Fruit fly (Drosophila melanogaster): ENCODE results near the gene CG1532.
A peak's percentile ranks its signal among the peaks of the same experiment; 100 is the strongest.

The CG1532 gene

DNA sequence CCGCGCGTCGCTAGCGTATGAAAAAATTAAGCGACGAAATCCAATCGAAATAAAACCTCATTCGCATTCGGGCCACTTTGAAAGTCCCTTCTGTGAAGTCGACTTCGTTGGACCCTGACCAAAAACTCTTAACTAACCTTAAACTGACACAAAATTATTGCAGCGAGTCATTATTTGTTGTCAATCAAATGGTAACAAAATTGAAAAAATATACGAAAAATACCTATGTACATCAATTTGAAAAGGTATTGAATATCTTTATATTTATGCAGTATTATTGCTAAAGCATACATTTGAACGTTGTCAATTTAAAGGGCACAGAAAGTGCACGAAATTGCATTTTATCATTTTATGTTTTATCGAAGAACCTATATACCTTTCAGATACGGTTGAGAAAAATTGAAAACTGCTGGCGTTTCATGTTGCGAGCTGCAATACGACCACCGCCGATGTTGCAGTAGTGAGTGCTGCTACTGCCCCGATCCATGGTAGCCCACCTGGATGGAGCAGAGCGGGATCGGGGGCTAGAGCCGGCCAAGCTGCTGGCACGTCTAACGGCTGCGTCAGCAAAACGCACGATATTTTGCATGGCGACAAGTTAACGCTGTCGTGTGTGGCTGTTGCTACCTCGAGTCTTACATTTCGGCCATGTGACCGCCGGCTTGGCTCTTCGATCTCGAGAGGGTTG, 45.6 kb upstream of the CG1532 start (continued):
- TF ChIP-seq acj6 (GFP tag; optimal IDR thresholded peaks at IDR 0.05) = peak; percentile 56
- TF ChIP-seq CG11902 (GFP tag; optimal IDR thresholded peaks at IDR 0.05) = no peak
- peak; percentile 49 for TF ChIP-seq CG34406 (GFP tag; optimal IDR thresholded peaks at IDR 0.05)
- peak; percentile 75 for TF ChIP-seq CG4318 (GFP tag; optimal IDR thresholded peaks at IDR 0.05)
- peak; percentile 53 for TF ChIP-seq dac (GFP tag; optimal IDR thresholded peaks at IDR 0.05)
- TF ChIP-seq CG9139 (GFP tag; optimal IDR thresholded peaks at IDR 0.05) = no peak
- peak; percentile 67 for TF ChIP-seq pdm3 (GFP tag; optimal IDR thresholded peaks at IDR 0.05)
- TF ChIP-seq Hr4 (GFP tag; optimal IDR thresholded peaks at IDR 0.05) = peak; percentile 79
- no peak for TF ChIP-seq CG6808 (GFP tag; optimal IDR thresholded peaks at IDR 0.05)
- TF ChIP-seq Met (GFP tag; optimal IDR thresholded peaks at IDR 0.05) = peak; percentile 64
- TF ChIP-seq Ets96B (tag; optimal IDR thresholded peaks at IDR 0.05) = peak; percentile 35
- peak; percentile 68 for TF ChIP-seq CG6276 (GFP tag; optimal IDR thresholded peaks at IDR 0.05)
- peak; percentile 24 for TF ChIP-seq cyc (GFP tag; optimal IDR thresholded peaks at IDR 0.05)
- TF ChIP-seq salr (GFP tag; optimal IDR thresholded peaks at IDR 0.05) = peak in 1 of 2 experiments; percentile 41
- TF ChIP-seq esn (GFP tag; optimal IDR thresholded peaks at IDR 0.05) = peak; percentile 55
- peak; percentile 53 for TF ChIP-seq CG3919 (GFP tag; optimal IDR thresholded peaks at IDR 0.05)
- peak; percentile 47 for TF ChIP-seq CG10669 (GFP tag; optimal IDR thresholded peaks at IDR 0.05)
- TF ChIP-seq Sox14 (GFP tag; optimal IDR thresholded peaks at IDR 0.05) = peak; percentile 60
- TF ChIP-seq CG16779 (tag; optimal IDR thresholded peaks at IDR 0.05) = peak; percentile 8

DNA sequence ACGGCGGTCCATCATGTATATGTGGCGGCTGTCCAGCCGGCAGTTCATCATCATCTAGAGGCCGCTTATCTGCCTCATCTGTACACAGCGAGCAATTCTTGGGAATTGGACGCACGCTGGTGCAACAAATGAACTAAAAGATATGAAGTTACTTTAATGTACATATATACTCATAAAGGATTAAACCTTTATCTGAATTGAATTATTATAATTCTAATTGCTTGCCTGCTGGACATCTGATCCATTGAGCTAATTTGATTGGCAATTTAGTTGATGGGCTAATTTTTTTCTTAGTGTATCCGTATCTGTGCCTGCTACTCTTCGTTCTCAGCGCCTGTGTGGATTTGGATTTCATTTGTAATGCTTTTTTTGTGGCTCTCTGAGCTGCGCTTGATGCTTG, 44.8 kb upstream of the CG1532 start:
- TF ChIP-seq CG6792 (GFP tag; optimal IDR thresholded peaks at IDR 0.05) (peak; percentile 86), achi (GFP tag; optimal IDR thresholded peaks at IDR 0.05) (peak; percentile 86), dac (GFP tag; optimal IDR thresholded peaks at IDR 0.05) (peak; percentile 82), Smox (GFP tag; optimal IDR thresholded peaks at IDR 0.05) (peak; percentile 84), CG31627 (GFP tag; optimal IDR thresholded peaks at IDR 0.05) (peak; percentile 80), CG32006 (GFP tag; optimal IDR thresholded peaks at IDR 0.05) (peak; percentile 94), Sox15 (GFP tag; optimal IDR thresholded peaks at IDR 0.05) (peak; percentile 62), CG16779 (tag; optimal IDR thresholded peaks at IDR 0.05) (peak; percentile 81), pdm3 (GFP tag; optimal IDR thresholded peaks at IDR 0.05) (peak; percentile 90), Ets21C (GFP tag; optimal IDR thresholded peaks at IDR 0.05) (peak; percentile 68), CG3919 (GFP tag; optimal IDR thresholded peaks at IDR 0.05) (peak; percentile 87), CG8119 (GFP tag; IDR thresholded peaks at IDR 0.05) (peak; percentile 92), Met (GFP tag; optimal IDR thresholded peaks at IDR 0.05) (peak; percentile 85), Blimp-1 (GFP tag; optimal IDR thresholded peaks at IDR 0.05) (peak; percentile 53), CG34406 (GFP tag; optimal IDR thresholded peaks at IDR 0.05) (peak; percentile 82), Hr39 (GFP tag; optimal IDR thresholded peaks at IDR 0.05) (peak; percentile 80), CG3032 (tag; optimal IDR thresholded peaks at IDR 0.05) (peak; percentile 87), CG15336 (GFP tag; IDR thresholded peaks at IDR 0.05) (peak; percentile 92), Sox102F (GFP tag; optimal IDR thresholded peaks at IDR 0.05) (peak; percentile 88), vri (GFP tag; optimal IDR thresholded peaks at IDR 0.05) (peak; percentile 75), salr (GFP tag; optimal IDR thresholded peaks at IDR 0.05) (peak; percentile 72 to 75), Eip75B (GFP tag; optimal IDR thresholded peaks at IDR 0.05) (peak; percentile 89), fd59A (GFP tag; optimal IDR thresholded peaks at IDR 0.05) (peak; percentile 85), fd85E (GFP tag; optimal IDR thresholded peaks at IDR 0.05) (peak; percentile 26), CG6808 (GFP tag; optimal IDR thresholded peaks at IDR 0.05) (peak; percentile 90), CG11294 (GFP tag; IDR thresholded peaks at IDR 0.05) (peak; percentile 82), esn (GFP tag; optimal IDR thresholded peaks at IDR 0.05) (peak; percentile 89), Gug (GFP tag; IDR thresholded peaks at IDR 0.05) (peak; percentile 86), CG10669 (GFP tag; optimal IDR thresholded peaks at IDR 0.05) (peak; percentile 86), fkh (GFP tag; optimal IDR thresholded peaks at IDR 0.05) (no peak), Hr4 (GFP tag; optimal IDR thresholded peaks at IDR 0.05) (peak; percentile 89), Hr38 (GFP tag; optimal IDR thresholded peaks at IDR 0.05) (no peak), CG4318 (GFP tag; optimal IDR thresholded peaks at IDR 0.05) (peak; percentile 77), Eip78C (GFP tag) (peak; percentile 97), cyc (GFP tag; optimal IDR thresholded peaks at IDR 0.05) (peak; percentile 82), Sox14 (GFP tag; optimal IDR thresholded peaks at IDR 0.05) (peak; percentile 90), dsx (GFP tag; optimal IDR thresholded peaks at IDR 0.05; ENCODE audit: poor library complexity, severe bottlenecking) (peak; percentile 90), CG8319 (GFP tag; optimal IDR thresholded peaks at IDR 0.05) (peak; percentile 69), CG6276 (GFP tag; optimal IDR thresholded peaks at IDR 0.05) (peak; percentile 91), spab (GFP tag; optimal IDR thresholded peaks at IDR 0.05) (peak; percentile 84), CG11902 (GFP tag; optimal IDR thresholded peaks at IDR 0.05) (peak; percentile 62), CG6163 (GFP tag; IDR thresholded peaks at IDR 0.05) (peak; percentile 89), CG8632 (GFP tag; optimal IDR thresholded peaks at IDR 0.05) (peak; percentile 80)
